Worm (Caenorhabditis elegans): ENCODE results near the gene par-1.
A peak's percentile ranks its signal among the peaks of the same experiment; 100 is the strongest.

par-1 gene

ce11 chrV:14185438-14185837 lies 40.3 kb upstream of the par-1 start, which contains the start of the genes trm-1 and ints-2 (continued):
- TF ChIP-seq eor-1 (tag; optimal IDR thresholded peaks at IDR 0.05) (no peak), ceh-16 (tag; optimal IDR thresholded peaks at IDR 0.05) (no peak), sea-2 (GFP tag; optimal IDR thresholded peaks at IDR 0.05) (no peak), nhr-43 (tag; optimal IDR thresholded peaks at IDR 0.05; ENCODE audit: poor library complexity, severe bottlenecking) (peak; percentile 54), egl-5 (tag; optimal IDR thresholded peaks at IDR 0.05) (peak; percentile 3), ceh-82 (tag; optimal IDR thresholded peaks at IDR 0.05) (no peak), egl-27 (tag; optimal IDR thresholded peaks at IDR 0.05) (no peak), nfya-1 (tag; optimal IDR thresholded peaks at IDR 0.05; ENCODE audit: insufficient read depth) (peak; percentile 66), nhr-67 (tag; optimal IDR thresholded peaks at IDR 0.05) (no peak), R02D3.7 (tag; optimal IDR thresholded peaks at IDR 0.05) (peak; percentile 47), elt-3 (tag; optimal IDR thresholded peaks at IDR 0.05) (no peak)

ce11 chrV:14182860-14183259 lies 37.7 kb upstream of the par-1 start, which contains the start of gene cest-2.3:
TSS of gene cest-2.3 (minus strand) at chrV:14182960.
- no peak for TF ChIP-seq skn-1 (tag; optimal IDR thresholded peaks at IDR 0.05)
- TF ChIP-seq nhr-25 (tag; optimal IDR thresholded peaks at IDR 0.05), result no peak
- no peak for TF ChIP-seq ceh-82 (tag; optimal IDR thresholded peaks at IDR 0.05)
- no peak for TF ChIP-seq nhr-11 (tag; optimal IDR thresholded peaks at IDR 0.05)
- no peak for TF ChIP-seq jun-1 (tag; optimal IDR thresholded peaks at IDR 0.05)
- no peak for TF ChIP-seq snpc-4 (tag; optimal IDR thresholded peaks at IDR 0.05)
- TF ChIP-seq nhr-237 (tag; optimal IDR thresholded peaks at IDR 0.05), result no peak
- TF ChIP-seq nhr-28 (tag; optimal IDR thresholded peaks at IDR 0.05), result no peak
- TF ChIP-seq egl-27 (tag; optimal IDR thresholded peaks at IDR 0.05), result no peak
- no peak for TF ChIP-seq pha-4 (tag; optimal IDR thresholded peaks at IDR 0.05)
- no peak for TF ChIP-seq ztf-4 (tag; optimal IDR thresholded peaks at IDR 0.05)

ce11 chrV:14179947-14180346 lies 34.8 kb upstream of the par-1 start, which contains the start of gene ZC376.8:
TSS of gene ZC376.8 (plus strand) at chrV:14180247.
- TF ChIP-seq fkh-10 (GFP tag; optimal IDR thresholded peaks at IDR 0.05), result no peak
- TF ChIP-seq nhr-12 (tag; optimal IDR thresholded peaks at IDR 0.05), result no peak
- no peak for TF ChIP-seq unc-62 (GFP tag; optimal IDR thresholded peaks at IDR 0.05)
- no peak for TF ChIP-seq elt-3 (tag; optimal IDR thresholded peaks at IDR 0.05)
- TF ChIP-seq fkh-2 (tag; optimal IDR thresholded peaks at IDR 0.05), result no peak
- no peak for TF ChIP-seq nhr-25 (tag; optimal IDR thresholded peaks at IDR 0.05)
- TF ChIP-seq nfya-1 (tag; optimal IDR thresholded peaks at IDR 0.05; ENCODE audit: insufficient read depth), result no peak

ce11 chrV:14177657-14178129 lies 32.5 kb upstream of the par-1 start, which contains the start of gene ceh-74:
TSS of gene ceh-74 (plus strand) at chrV:14178079.
- peak; percentile 21 for TF ChIP-seq nfya-1 (tag; optimal IDR thresholded peaks at IDR 0.05; ENCODE audit: insufficient read depth)
- TF ChIP-seq eor-1 (tag; optimal IDR thresholded peaks at IDR 0.05), result no peak
- no peak for TF ChIP-seq nhr-11 (tag; optimal IDR thresholded peaks at IDR 0.05)
- TF ChIP-seq unc-62 (GFP tag; optimal IDR thresholded peaks at IDR 0.05), result no peak
- peak; percentile 4 for TF ChIP-seq lin-15B (tag; optimal IDR thresholded peaks at IDR 0.05)
- TF ChIP-seq nhr-43 (tag; optimal IDR thresholded peaks at IDR 0.05; ENCODE audit: poor library complexity, severe bottlenecking), result peak; percentile 8
- TF ChIP-seq pha-4 (tag; optimal IDR thresholded peaks at IDR 0.05), result peak; percentile 26

ce11 chrV:14176572-14176971 lies 31.4 kb upstream of the par-1 start:
- TF ChIP-seq tbx-2 (tag; optimal IDR thresholded peaks at IDR 0.05) (no peak), jun-1 (tag; optimal IDR thresholded peaks at IDR 0.05) (no peak), elt-2 (tag; optimal IDR thresholded peaks at IDR 0.05) (no peak), pha-4 (tag; optimal IDR thresholded peaks at IDR 0.05) (no peak), nhr-12 (tag; optimal IDR thresholded peaks at IDR 0.05) (no peak), R02D3.7 (tag; optimal IDR thresholded peaks at IDR 0.05) (no peak), ceh-9 (tag; optimal IDR thresholded peaks at IDR 0.05) (no peak), sea-2 (GFP tag; optimal IDR thresholded peaks at IDR 0.05) (no peak), nhr-28 (tag; optimal IDR thresholded peaks at IDR 0.05) (no peak), fos-1 (tag; optimal IDR thresholded peaks at IDR 0.05) (no peak), daf-12 (tag; optimal IDR thresholded peaks at IDR 0.05) (no peak), ZK546.5 (tag; optimal IDR thresholded peaks at IDR 0.05) (no peak), nhr-67 (tag; optimal IDR thresholded peaks at IDR 0.05) (no peak), elt-3 (tag; optimal IDR thresholded peaks at IDR 0.05) (no peak), unc-39 (tag; optimal IDR thresholded peaks at IDR 0.05) (no peak), nhr-11 (tag; optimal IDR thresholded peaks at IDR 0.05) (no peak), eor-1 (tag; optimal IDR thresholded peaks at IDR 0.05) (no peak), elt-1 (tag; optimal IDR thresholded peaks at IDR 0.05) (no peak), aly-2 (tag; optimal IDR thresholded peaks at IDR 0.05) (no peak)

All from whole organism, L3 larva.